Worm (Caenorhabditis elegans) whole organism, early embryonic: Measurements from ENCODE around the gene Y62H9A.16.

Experiments
- B0310.2 ChIP-seq: sonication (generic microtip); optimal IDR thresholded peaks from 2 replicates; lab custom pipeline; 2016; ENCODE audit warnings: mild to moderate bottlenecking, missing genetic modification characterization, missing compliant biosample characterization
- F13C5.2 ChIP-seq: sonication (generic microtip); optimal IDR thresholded peaks from 2 replicates; lab custom pipeline; 2017; ENCODE audit warnings: mild to moderate bottlenecking, missing genetic modification characterization, inconsistent platforms, missing compliant biosample characterization
- aly-1 ChIP-seq: sonication (generic microtip); optimal IDR thresholded peaks from 2 replicates; lab custom pipeline; 2016; ENCODE audit warnings: missing genetic modification characterization, missing compliant biosample characterization
- ama-1 ChIP-seq: fragments of 150-350 bp; optimal IDR thresholded peaks from 2 replicates; lab custom pipeline; 2014
- ceh-13 ChIP-seq: fragments of 200-800 bp; sonication (Bioruptor generic); optimal IDR thresholded peaks from 2 replicates; lab custom pipeline; 2018; ENCODE audit warnings: mild to moderate bottlenecking, missing genetic modification characterization, missing compliant biosample characterization
- ceh-36 ChIP-seq: sonication (generic microtip); optimal IDR thresholded peaks from 2 replicates; lab custom pipeline; 2016; ENCODE audit warnings: missing genetic modification characterization, inconsistent platforms, missing compliant biosample characterization
- ets-7 ChIP-seq: sonication (generic microtip); optimal IDR thresholded peaks from 2 replicates; lab custom pipeline; 2016; ENCODE audit warnings: missing genotype, missing genetic modification characterization, missing compliant biosample characterization
- flt-1 ChIP-seq: fragments of 200-800 bp; sonication (Bioruptor generic); IDR thresholded peaks from 2 replicates; pipeline ENCODE4 v1.3.6; 2022; ENCODE audit warnings: missing genetic modification characterization, missing compliant biosample characterization
- hmbx-1 ChIP-seq: sonication (generic microtip); optimal IDR thresholded peaks from 2 replicates; lab custom pipeline; 2016; ENCODE audit warnings: mild to moderate bottlenecking, missing genetic modification characterization, missing compliant biosample characterization
- hmg-4 ChIP-seq: fragments of 200-800 bp; sonication (Bioruptor generic); optimal IDR thresholded peaks from 2 replicates; lab custom pipeline; 2018; ENCODE audit warnings: mild to moderate bottlenecking, missing genetic modification characterization, missing compliant biosample characterization
- hnd-1 ChIP-seq: sonication (generic microtip); optimal IDR thresholded peaks from 2 replicates; lab custom pipeline; 2016; ENCODE audit warnings: missing genetic modification characterization, missing compliant biosample characterization
- pes-1 ChIP-seq: fragments of 200-800 bp; sonication (Bioruptor generic); IDR thresholded peaks from 2 replicates; pipeline ENCODE4 v1.3.6; 2022; ENCODE audit warnings: missing genetic modification reagents, missing genetic modification characterization, missing compliant biosample characterization
- scrt-1 ChIP-seq: fragments of 200-800 bp; sonication (Bioruptor generic); IDR thresholded peaks from 2 replicates; pipeline ENCODE4 v1.3.6; 2022; ENCODE audit warnings: missing genetic modification characterization, missing compliant biosample characterization
- sea-1 ChIP-seq: fragments of 200-800 bp; sonication (Bioruptor generic); conservative IDR thresholded peaks from 2 replicates; pipeline ENCODE4 v1.3.6; 2022; ENCODE audit warnings: missing genetic modification characterization, missing compliant biosample characterization
- tbx-11 ChIP-seq: fragments of 200-800 bp; sonication (Bioruptor generic); IDR thresholded peaks from 2 replicates; pipeline ENCODE4 v1.3.6; 2022; ENCODE audit warnings: missing genetic modification characterization, missing compliant biosample characterization
- tbx-37 ChIP-seq: fragments of 200-800 bp; sonication (Bioruptor generic); conservative IDR thresholded peaks from 2 replicates; pipeline ENCODE4 v1.3.6; 2022; ENCODE audit warnings: missing genetic modification reagents, missing genetic modification characterization, missing compliant biosample characterization
- tra-4 ChIP-seq: sonication (generic microtip); optimal IDR thresholded peaks from 2 replicates; lab custom pipeline; 2017; ENCODE audit warnings: missing genetic modification characterization, missing compliant biosample characterization

The Y62H9A.16 gene

ce11 chrX:11917994-11918393 is at the start of gene Y62H9A.16:
TSS of gene Y62H9A.16 (plus strand) at chrX:11918294.
- no peak for TF ChIP-seq tra-4 (tag; lab: Kevin White, UChicago)
- no peak for TF ChIP-seq sea-1 (GFP tag; lab: Robert Waterston, UW)
- no peak for TF ChIP-seq hnd-1 (tag; lab: Kevin White, UChicago)
- no peak for TF ChIP-seq scrt-1 (GFP tag; lab: Robert Waterston, UW)
- no peak for TF ChIP-seq pes-1 (GFP tag; lab: Robert Waterston, UW)
- TF ChIP-seq aly-1 (tag; lab: Kevin White, UChicago), result no peak
- TF ChIP-seq ceh-36 (tag; lab: Kevin White, UChicago), result no peak
- no peak for TF ChIP-seq tbx-11 (GFP tag; lab: Robert Waterston, UW)
- TF ChIP-seq hmg-4 (GFP tag; lab: Kevin White, UChicago), result no peak
- TF ChIP-seq ets-7 (tag; lab: Kevin White, UChicago), result no peak
- no peak for TF ChIP-seq ceh-13
- no peak for TF ChIP-seq flt-1 (GFP tag; lab: Robert Waterston, UW)
- TF ChIP-seq hmbx-1 (tag; lab: Kevin White, UChicago), result no peak
- no peak for TF ChIP-seq tbx-37
- no peak for TF ChIP-seq F13C5.2 (tag; lab: Kevin White, UChicago)

ce11 chrX:11869260-11869659 is 48.8 kb upstream of the Y62H9A.16 start, which contains the start of gene dot-1.2:
TSS of gene dot-1.2 (minus strand) at chrX:11869360.
- no peak for TF ChIP-seq flt-1 (GFP tag; lab: Robert Waterston, UW)
- no peak for TF ChIP-seq hnd-1 (tag; lab: Kevin White, UChicago)
- no peak for TF ChIP-seq ets-7 (tag; lab: Kevin White, UChicago)
- TF ChIP-seq hmg-4 (GFP tag; lab: Kevin White, UChicago), result no peak
- TF ChIP-seq B0310.2 (tag; lab: Kevin White, UChicago), result no peak

- TF ChIP-seq pes-1 (GFP tag; lab: Robert Waterston, UW) (no peak), ets-7 (tag; lab: Kevin White, UChicago) (peak; percentile 60)
Measured at ce11 chrX:11870393-11870792, 47.7 kb upstream of the Y62H9A.16 start.

ce11 chrX:11872210-11872609 is 45.9 kb upstream of the Y62H9A.16 start:
- no peak for TF ChIP-seq ceh-36 (tag; lab: Kevin White, UChicago)
- TF ChIP-seq hmbx-1 (tag; lab: Kevin White, UChicago), result no peak
- no peak for TF ChIP-seq pes-1 (GFP tag; lab: Robert Waterston, UW)
- no peak for TF ChIP-seq aly-1 (tag; lab: Kevin White, UChicago)
- 0 out of 2 replicates have a peak, but pooled peaks have one; percentile 16 for TF ChIP-seq scrt-1 (GFP tag; lab: Robert Waterston, UW)
- no peak for TF ChIP-seq flt-1 (GFP tag; lab: Robert Waterston, UW)
- TF ChIP-seq sea-1 (GFP tag; lab: Robert Waterston, UW), result no peak
- no peak for TF ChIP-seq hmg-4 (GFP tag; lab: Kevin White, UChicago)

ce11 chrX:11875260-11875659 is 42.8 kb upstream of the Y62H9A.16 start, which contains the start of gene Y62H9A.1:
TSS of gene Y62H9A.1 (plus strand) at chrX:11875541.
- TF ChIP-seq B0310.2 (tag; lab: Kevin White, UChicago) (no peak), F13C5.2 (tag; lab: Kevin White, UChicago) (no peak), tbx-11 (GFP tag; lab: Robert Waterston, UW) (no peak), hmbx-1 (tag; lab: Kevin White, UChicago) (no peak), hmg-4 (GFP tag; lab: Kevin White, UChicago) (no peak), flt-1 (GFP tag; lab: Robert Waterston, UW) (no peak), ceh-36 (tag; lab: Kevin White, UChicago) (no peak), ets-7 (tag; lab: Kevin White, UChicago) (no peak), sea-1 (GFP tag; lab: Robert Waterston, UW) (no peak), scrt-1 (GFP tag; lab: Robert Waterston, UW) (no peak), tbx-37 (no peak)

ce11 chrX:11878109-11878508 is 40.0 kb upstream of the Y62H9A.16 start, which contains the start of gene Y62H9A.2:
TSS of gene Y62H9A.2 (minus strand) at chrX:11878209.
- TF ChIP-seq ceh-36 (tag; lab: Kevin White, UChicago) (no peak), ama-1 (lab: Kevin White, UChicago) (no peak), ceh-13 (no peak), hmg-4 (GFP tag; lab: Kevin White, UChicago) (no peak), pes-1 (GFP tag; lab: Robert Waterston, UW) (no peak), scrt-1 (GFP tag; lab: Robert Waterston, UW) (no peak), F13C5.2 (tag; lab: Kevin White, UChicago) (no peak), tbx-37 (no peak), tra-4 (tag; lab: Kevin White, UChicago) (no peak), sea-1 (GFP tag; lab: Robert Waterston, UW) (no peak)

ce11 chrX:11879871-11880270 is 38.2 kb upstream of the Y62H9A.16 start, which contains the start of the genes Y62H9A.3 and Y62H9A.4:
TSS of gene Y62H9A.3 (minus strand) at chrX:11879971.
TSS of gene Y62H9A.4 (plus strand) at chrX:11880126.
- TF ChIP-seq sea-1 (GFP tag; lab: Robert Waterston, UW) (no peak), ets-7 (tag; lab: Kevin White, UChicago) (no peak), aly-1 (tag; lab: Kevin White, UChicago) (no peak), pes-1 (GFP tag; lab: Robert Waterston, UW) (no peak), scrt-1 (GFP tag; lab: Robert Waterston, UW) (no peak), ama-1 (lab: Kevin White, UChicago) (no peak)

- no peak for TF ChIP-seq tbx-11 (GFP tag; lab: Robert Waterston, UW)
- TF ChIP-seq ceh-36 (tag; lab: Kevin White, UChicago), result no peak
- TF ChIP-seq hnd-1 (tag; lab: Kevin White, UChicago), result no peak
- no peak for TF ChIP-seq B0310.2 (tag; lab: Kevin White, UChicago)
- no peak for TF ChIP-seq aly-1 (tag; lab: Kevin White, UChicago)
- no peak for TF ChIP-seq tra-4 (tag; lab: Kevin White, UChicago)
- TF ChIP-seq flt-1 (GFP tag; lab: Robert Waterston, UW), result no peak
- no peak for TF ChIP-seq pes-1 (GFP tag; lab: Robert Waterston, UW)
- TF ChIP-seq ets-7 (tag; lab: Kevin White, UChicago), result no peak
- no peak for TF ChIP-seq tbx-37
- no peak for TF ChIP-seq ceh-13
- TF ChIP-seq F13C5.2 (tag; lab: Kevin White, UChicago), result no peak
- no peak for TF ChIP-seq scrt-1 (GFP tag; lab: Robert Waterston, UW)
Measured at ce11 chrX:11882800-11883199, 35.3 kb upstream of the Y62H9A.16 start, which contains the start of the genes Y62H9A.5 and ule-5. TSS of gene Y62H9A.5 (minus strand) at chrX:11882900. TSS of gene ule-5 (plus strand) at chrX:11883127.
